Fruit fly (Drosophila melanogaster) whole organism, embryonic: ENCODE data around the gene Efr.
A peak's percentile ranks its signal among the peaks of the same experiment; 100 is the strongest.

Source experiments
- CG10267 ChIP-seq: fragments of 200-800 bp; sonication (Bioruptor generic); optimal IDR thresholded peaks from 2 replicates; lab custom pipeline; 2018; ENCODE audit warnings: missing biosample characterization, mild to moderate bottlenecking, missing genetic modification characterization, moderate library complexity
- CG11093 ChIP-seq: fragments of 200-800 bp; sonication (Bioruptor generic); IDR thresholded peaks from 3 replicates; pipeline ENCODE4 v1.3.6; 2022; ENCODE audit warnings: missing biosample characterization, missing genetic modification characterization
- CG15479 ChIP-seq: fragments of 200-800 bp; sonication (Bioruptor generic); optimal IDR thresholded peaks from 3 replicates; lab custom pipeline; 2019; ENCODE audit warnings: missing biosample characterization, mild to moderate bottlenecking, missing genetic modification characterization, moderate library complexity
- CG17186 ChIP-seq: fragments of 200-800 bp; sonication (Bioruptor generic); optimal IDR thresholded peaks from 3 replicates; lab custom pipeline; 2017; ENCODE audit warnings: missing biosample characterization, missing genetic modification reagents, missing genetic modification characterization
- CG17385 ChIP-seq: fragments of 200-800 bp; sonication (Bioruptor generic); optimal IDR thresholded peaks from 3 replicates; lab custom pipeline; 2018; ENCODE audit warnings: missing biosample characterization, mild to moderate bottlenecking, missing genetic modification characterization
- CG2202 ChIP-seq: fragments of 200-800 bp; sonication (Bioruptor generic); optimal IDR thresholded peaks from 2 replicates; lab custom pipeline; 2018; ENCODE audit warnings: missing biosample characterization, mild to moderate bottlenecking, missing genetic modification characterization
- CG32767 ChIP-seq: fragments of 200-800 bp; sonication (Bioruptor generic); IDR thresholded peaks from 2 replicates; pipeline ENCODE4 v1.3.6; 2022; ENCODE audit warnings: missing biosample characterization, missing genetic modification characterization
- CG34422 ChIP-seq: fragments of 200-800 bp; sonication (Bioruptor generic); IDR thresholded peaks from 3 replicates; pipeline ENCODE4 v1.3.6; 2022; ENCODE audit warnings: missing biosample characterization, missing genetic modification characterization
- CG4360 ChIP-seq: fragments of 200-800 bp; sonication (Bioruptor generic); IDR thresholded peaks from 2 replicates; pipeline ENCODE4 v1.3.6; 2022; ENCODE audit warnings: missing biosample characterization, missing genetic modification characterization
- CG4404 ChIP-seq: fragments of 200-800 bp; sonication (Bioruptor generic); IDR thresholded peaks from 2 replicates; pipeline ENCODE4 v1.3.6; 2022; ENCODE audit warnings: missing biosample characterization, missing genetic modification characterization
- CG6254 ChIP-seq: fragments of 200-800 bp; sonication (Bioruptor generic); optimal IDR thresholded peaks from 3 replicates; lab custom pipeline; 2017; ENCODE audit warnings: mild to moderate bottlenecking, missing biosample characterization, missing genetic modification reagents, missing genetic modification characterization
- CG9437 ChIP-seq: fragments of 200-800 bp; sonication (Bioruptor generic); optimal IDR thresholded peaks from 2 replicates; lab custom pipeline; 2018; ENCODE audit warnings: missing biosample characterization, mild to moderate bottlenecking, missing genetic modification characterization
- Elba2 ChIP-seq: fragments of 200-800 bp; sonication (Bioruptor generic); optimal IDR thresholded peaks from 3 replicates; lab custom pipeline; 2016; ENCODE audit warnings: missing biosample characterization, missing genetic modification characterization
- MESR4 ChIP-seq: fragments of 200-800 bp; sonication (Bioruptor generic); optimal IDR thresholded peaks from 2 replicates; lab custom pipeline; 2018; ENCODE audit warnings: missing biosample characterization, mild to moderate bottlenecking, missing genetic modification characterization, moderate library complexity
- YL-1 ChIP-seq: fragments of 200-800 bp; sonication (Bioruptor generic); optimal IDR thresholded peaks from 3 replicates; lab custom pipeline; 2017; ENCODE audit warnings: missing biosample characterization, mild to moderate bottlenecking, missing genetic modification characterization
- aop ChIP-seq: fragments of 200-800 bp; sonication (Bioruptor generic); IDR thresholded peaks from 2 replicates; pipeline ENCODE4 v1.3.6; 2022; ENCODE audit warnings: missing biosample characterization, missing genetic modification characterization
- bigmax ChIP-seq: fragments of 200-800 bp; sonication (Bioruptor generic); optimal IDR thresholded peaks from 2 replicates; lab custom pipeline; 2018; ENCODE audit warnings: missing biosample characterization, mild to moderate bottlenecking, missing genetic modification characterization
- cg ChIP-seq: fragments of 200-800 bp; sonication (Bioruptor generic); optimal IDR thresholded peaks from 3 replicates; lab custom pipeline; 2019; ENCODE audit warnings: missing biosample characterization, mild to moderate bottlenecking, missing genetic modification characterization, moderate library complexity
- chinmo ChIP-seq: fragments of 200-800 bp; sonication (Bioruptor generic); IDR thresholded peaks from 4 replicates; pipeline ENCODE4 v1.3.6; 2022; ENCODE audit warnings: missing biosample characterization, missing genetic modification characterization; ENCODE audit not compliant: partially characterized antibody
- corto ChIP-seq: fragments of 200-800 bp; sonication (Bioruptor generic); optimal IDR thresholded peaks from 2 replicates; lab custom pipeline; 2016; ENCODE audit warnings: missing biosample characterization, mild to moderate bottlenecking, missing genetic modification characterization, moderate library complexity
- crol ChIP-seq: fragments of 200-800 bp; sonication (Bioruptor generic); IDR thresholded peaks from 2 replicates; pipeline ENCODE4 v1.3.6; 2022; ENCODE audit warnings: missing biosample characterization, missing genetic modification characterization
- dpn ChIP-seq, 2 experiments: fragments of 200-800 bp; sonication (Bioruptor generic); optimal IDR thresholded peaks; 3 replicates each; lab custom pipeline; 2016; ENCODE audit warnings: missing biosample characterization in 2 of 2, missing genetic modification characterization in 2 of 2
- ewg ChIP-seq: fragments of 200-800 bp; sonication (Bioruptor generic); optimal IDR thresholded peaks from 3 replicates; lab custom pipeline; 2017; ENCODE audit warnings: mild to moderate bottlenecking, missing biosample characterization, missing genetic modification reagents, missing genetic modification characterization
- nerfin-1 ChIP-seq: fragments of 200-800 bp; sonication (Bioruptor generic); optimal IDR thresholded peaks from 3 replicates; lab custom pipeline; 2019; ENCODE audit warnings: missing biosample characterization, mild to moderate bottlenecking, missing genetic modification characterization, moderate library complexity
- pum ChIP-seq: fragments of 200-800 bp; sonication (Bioruptor generic); optimal IDR thresholded peaks from 2 replicates; lab custom pipeline; 2016; ENCODE audit warnings: missing biosample characterization, missing genetic modification characterization
- sna ChIP-seq: fragments of 200-800 bp; sonication (Bioruptor generic); IDR thresholded peaks from 2 replicates; pipeline ENCODE4 v1.3.6; 2022; ENCODE audit warnings: missing biosample characterization, missing genetic modification characterization; ENCODE audit not compliant: partially characterized antibody

The Efr gene

DNA sequence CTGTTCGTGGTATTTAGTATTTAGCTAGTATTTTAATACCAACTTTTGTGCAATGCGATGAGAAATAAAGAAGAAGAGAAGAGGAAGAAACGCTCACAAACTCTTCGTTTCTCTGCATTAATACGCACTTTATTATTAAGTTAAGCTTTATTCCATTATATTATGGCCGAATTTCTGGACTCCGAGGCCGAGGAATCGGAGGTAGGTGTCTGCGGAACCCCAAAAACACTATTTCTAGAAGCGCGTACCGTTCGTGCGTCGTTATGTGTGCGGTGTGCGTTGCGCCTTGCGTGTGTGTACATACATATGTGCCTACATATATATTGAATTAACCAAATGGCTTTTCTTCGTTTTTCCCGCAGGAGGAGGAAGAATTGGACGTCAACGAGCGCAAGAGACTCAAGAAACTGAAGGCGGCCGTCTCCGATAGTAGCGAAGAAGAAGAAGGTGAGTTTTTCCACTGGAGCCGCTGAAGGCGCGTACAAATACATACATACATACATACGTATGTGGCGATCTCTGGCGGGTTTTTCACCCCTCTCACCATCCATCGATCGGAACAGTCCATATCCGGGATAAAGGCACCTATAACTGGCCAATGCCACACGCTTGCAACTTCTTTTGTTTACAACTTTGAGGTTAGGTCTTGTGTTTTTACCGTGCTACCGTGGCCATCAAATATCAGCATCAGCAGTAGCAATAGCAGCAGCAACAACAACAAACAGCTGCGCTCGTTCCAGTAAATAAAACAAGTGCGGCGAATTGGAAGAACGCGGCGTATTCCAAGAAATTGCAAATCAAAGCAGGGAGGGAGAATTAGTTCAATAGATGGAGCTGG, 48.2 kb downstream of the Efr start, which contains the start of gene Spt6:
Gene Spt6 (plus strand): TSS at position 53 of the 838 bp plus-strand sequence.
- no peak for TF ChIP-seq CG17186 (GFP tag; lab: Kevin White, UChicago)
- TF ChIP-seq CG9437 (GFP tag; lab: Kevin White, UChicago) = no peak
- TF ChIP-seq crol (GFP tag; lab: Robert Waterston, UW) = peak; percentile 69
- TF ChIP-seq CG15479 = peak; percentile 67
- peak; percentile 51 for TF ChIP-seq nerfin-1 (tag; lab: Kevin White, UChicago)
- TF ChIP-seq corto = peak; percentile 12
- TF ChIP-seq CG34422 (GFP tag; lab: Robert Waterston, UW) = peak; percentile 40; the same call in 1 of the 3 replicates
- TF ChIP-seq dpn (GFP tag; optimal IDR thresholded peaks at IDR 0.05; lab: Kevin White, UChicago) = no peak
- TF ChIP-seq Elba2 (GFP tag; lab: Kevin White, UChicago) = no peak
- TF ChIP-seq MESR4 (GFP tag; lab: Kevin White, UChicago) = peak; percentile 91
- TF ChIP-seq CG2202 (tag; lab: Kevin White, UChicago) = no peak
- TF ChIP-seq ewg = no peak
- no peak for TF ChIP-seq aop (GFP tag; lab: Robert Waterston, UW)
- TF ChIP-seq CG6254 (GFP tag; lab: Kevin White, UChicago) = no peak
- no peak for TF ChIP-seq CG4404
- TF ChIP-seq bigmax (GFP tag; lab: Kevin White, UChicago) = peak; percentile 95
- TF ChIP-seq sna (GFP tag; lab: Robert Waterston, UW) = 0 out of 2 replicates have a peak, but pooled peaks have one; percentile 21
- TF ChIP-seq YL-1 (GFP tag; lab: Kevin White, UChicago) = peak; percentile 70
- no peak for TF ChIP-seq CG10267
- TF ChIP-seq CG4360 = peak; percentile 78
- TF ChIP-seq CG11093 (GFP tag; lab: Robert Waterston, UW) = 0 out of 3 replicates have a peak, but pooled peaks have one; percentile 4
- peak; percentile 96 for TF ChIP-seq CG17385 (GFP tag; lab: Kevin White, UChicago)
- TF ChIP-seq cg = peak; percentile 59
- peak; percentile 41 for TF ChIP-seq CG32767
- TF ChIP-seq pum (GFP tag; lab: Kevin White, UChicago) = no peak
- TF ChIP-seq chinmo (GFP tag; lab: Robert Waterston, UW) = 0 out of 4 replicates have a peak, but pooled peaks have one; percentile 68
- TF ChIP-seq, all 482 proteins: peak for 15
